Fruit fly (Drosophila melanogaster): ENCODE measurements around the gene CG31717.

- TF ChIP-seq Sin3A (optimal IDR thresholded peaks at IDR 0.05) (no peak), h (optimal IDR thresholded peaks at IDR 0.05) (no peak), insv (optimal IDR thresholded peaks at IDR 0.05) (no peak), Myc (optimal IDR thresholded peaks at IDR 0.05) (no peak), ttk (optimal IDR thresholded peaks at IDR 0.05) (no peak)
Observed at dm6 chr2L:10298306-10298705, 47.8 kb downstream of the CG31717 start.
